Fruit fly (Drosophila melanogaster) whole organism, prepupa: ENCODE data around the gene CG18281.

Source experiments
- CG10631 ChIP-seq: fragments of 200-800 bp; sonication (Bioruptor generic); optimal IDR thresholded peaks from 2 replicates; lab custom pipeline; 2016; ENCODE audit warnings: missing biosample characterization, missing genetic modification characterization
- CG10669 ChIP-seq: fragments of 200-800 bp; sonication (Bioruptor generic); optimal IDR thresholded peaks from 3 replicates; lab custom pipeline; 2018; ENCODE audit warnings: missing biosample characterization, mild to moderate bottlenecking, missing genetic modification characterization, moderate library complexity
- CG11294 ChIP-seq: fragments of 200-800 bp; sonication (Bioruptor generic); IDR thresholded peaks from 2 replicates; pipeline ENCODE4 v1.3.6; 2022; ENCODE audit warnings: missing biosample characterization, missing genetic modification characterization
- CG11762 ChIP-seq: fragments of 200-800 bp; sonication (Bioruptor generic); optimal IDR thresholded peaks from 3 replicates; lab custom pipeline; 2016; ENCODE audit warnings: missing biosample characterization, missing genetic modification characterization; ENCODE audit not compliant: insufficient read depth
- CG11902 ChIP-seq: fragments of 200-800 bp; sonication (Bioruptor generic); optimal IDR thresholded peaks from 3 replicates; lab custom pipeline; 2016; ENCODE audit warnings: missing biosample characterization, missing genetic modification characterization
- CG15336 ChIP-seq: fragments of 200-800 bp; sonication (Bioruptor generic); IDR thresholded peaks from 2 replicates; pipeline ENCODE4 v1.3.6; 2022; ENCODE audit warnings: missing biosample characterization, missing genetic modification characterization
- CG1621 ChIP-seq: fragments of 200-800 bp; sonication (Bioruptor generic); optimal IDR thresholded peaks from 3 replicates; lab custom pipeline; 2018; ENCODE audit warnings: missing biosample characterization, mild to moderate bottlenecking, missing genetic modification characterization
- CG16779 ChIP-seq: fragments of 200-800 bp; sonication (Bioruptor generic); optimal IDR thresholded peaks from 3 replicates; lab custom pipeline; 2017; ENCODE audit warnings: missing biosample characterization, mild to moderate bottlenecking, missing genetic modification characterization
- CG3032 ChIP-seq: fragments of 200-800 bp; optimal IDR thresholded peaks from 2 replicates; lab custom pipeline; 2019; ENCODE audit warnings: missing biosample characterization, mild to moderate bottlenecking, missing genetic modification characterization, moderate library complexity
- CG31627 ChIP-seq: fragments of 200-800 bp; sonication (Bioruptor generic); optimal IDR thresholded peaks from 3 replicates; lab custom pipeline; 2016; ENCODE audit warnings: missing biosample characterization, missing genetic modification characterization
- CG32006 ChIP-seq: fragments of 200-800 bp; sonication (Bioruptor generic); optimal IDR thresholded peaks from 3 replicates; lab custom pipeline; 2017; ENCODE audit warnings: missing biosample characterization, mild to moderate bottlenecking, missing genetic modification characterization
- CG34406 ChIP-seq: fragments of 200-800 bp; sonication (Bioruptor generic); optimal IDR thresholded peaks from 3 replicates; lab custom pipeline; 2016; ENCODE audit warnings: missing biosample characterization, missing genetic modification characterization
- CG6163 ChIP-seq: fragments of 200-800 bp; sonication (Bioruptor generic); IDR thresholded peaks from 3 replicates; pipeline ENCODE4 v1.3.6; 2022; ENCODE audit warnings: missing biosample characterization, missing genetic modification characterization
- CG6792 ChIP-seq: fragments of 200-800 bp; sonication (Bioruptor generic); optimal IDR thresholded peaks from 3 replicates; lab custom pipeline; 2016; ENCODE audit warnings: missing biosample characterization, missing genetic modification characterization
- CG6854 ChIP-seq: fragments of 200-800 bp; sonication (Bioruptor generic); optimal IDR thresholded peaks from 2 replicates; lab custom pipeline; 2017; ENCODE audit warnings: missing biosample characterization, mild to moderate bottlenecking, missing genetic modification characterization
- CG7368 ChIP-seq: fragments of 200-800 bp; sonication (Bioruptor generic); optimal IDR thresholded peaks from 3 replicates; lab custom pipeline; 2016; ENCODE audit warnings: missing biosample characterization, missing genetic modification characterization
- CG8632 ChIP-seq: fragments of 200-800 bp; sonication (Bioruptor generic); optimal IDR thresholded peaks from 3 replicates; lab custom pipeline; 2016; ENCODE audit warnings: missing biosample characterization, missing genetic modification characterization
- CG9139 ChIP-seq: fragments of 200-800 bp; sonication (Bioruptor generic); optimal IDR thresholded peaks from 3 replicates; lab custom pipeline; 2017; ENCODE audit warnings: missing biosample characterization, mild to moderate bottlenecking, missing genetic modification characterization
- Eip75B ChIP-seq: fragments of 200-800 bp; sonication (Bioruptor generic); optimal IDR thresholded peaks from 3 replicates; lab custom pipeline; 2016; ENCODE audit warnings: missing biosample characterization, missing genetic modification characterization
- Eip78C ChIP-seq: fragments of 200-800 bp; sonication (Bioruptor generic); peaks from one replicate; lab custom pipeline; 2016; ENCODE audit warnings: missing biosample characterization, missing genetic modification characterization
- Eip93F ChIP-seq: fragments of 200-800 bp; sonication (Bioruptor generic); optimal IDR thresholded peaks from 2 replicates; lab custom pipeline; 2016; ENCODE audit warnings: missing biosample characterization, mild to moderate bottlenecking, missing genetic modification characterization
- Hr38 ChIP-seq: sonication (Bioruptor generic); optimal IDR thresholded peaks from 2 replicates; lab custom pipeline; 2016; ENCODE audit warnings: missing biosample characterization, missing genetic modification characterization
- Hr39 ChIP-seq: fragments of 200-800 bp; sonication (Bioruptor generic); optimal IDR thresholded peaks from 2 replicates; lab custom pipeline; 2016; ENCODE audit warnings: missing biosample characterization, missing genetic modification characterization
- Lpt ChIP-seq: fragments of 200-800 bp; sonication (Bioruptor generic); optimal IDR thresholded peaks from 3 replicates; lab custom pipeline; 2016; ENCODE audit warnings: missing biosample characterization, missing genetic modification characterization
- Met ChIP-seq: fragments of 200-800 bp; sonication (Bioruptor generic); optimal IDR thresholded peaks from 3 replicates; lab custom pipeline; 2016; ENCODE audit warnings: missing biosample characterization, missing genetic modification characterization
- OdsH ChIP-seq: fragments of 200-800 bp; sonication (Bioruptor generic); optimal IDR thresholded peaks from 3 replicates; lab custom pipeline; 2016; ENCODE audit warnings: missing biosample characterization, missing genetic modification characterization
- Smox ChIP-seq: fragments of 200-800 bp; sonication (Bioruptor generic); optimal IDR thresholded peaks from 3 replicates; lab custom pipeline; 2016; ENCODE audit warnings: missing biosample characterization, missing genetic modification characterization
- Sox14 ChIP-seq: fragments of 200-800 bp; sonication (Bioruptor generic); optimal IDR thresholded peaks from 3 replicates; lab custom pipeline; 2016; ENCODE audit warnings: missing biosample characterization, missing genetic modification characterization
- Sox15 ChIP-seq: fragments of 200-800 bp; sonication (Bioruptor generic); optimal IDR thresholded peaks from 3 replicates; lab custom pipeline; 2016; ENCODE audit warnings: missing biosample characterization, missing genetic modification characterization
- acj6 ChIP-seq: fragments of 200-800 bp; sonication (Bioruptor generic); optimal IDR thresholded peaks from 3 replicates; lab custom pipeline; 2016; ENCODE audit warnings: missing biosample characterization, missing genetic modification characterization
- cyc ChIP-seq: fragments of 200-800 bp; sonication (Bioruptor generic); optimal IDR thresholded peaks from 3 replicates; lab custom pipeline; 2016; ENCODE audit warnings: missing biosample characterization, missing genetic modification characterization
- dac ChIP-seq: fragments of 200-800 bp; sonication (Bioruptor generic); optimal IDR thresholded peaks from 2 replicates; lab custom pipeline; 2017; ENCODE audit warnings: missing biosample characterization, mild to moderate bottlenecking, missing genetic modification characterization
- dsx ChIP-seq: fragments of 200-800 bp; optimal IDR thresholded peaks from 3 replicates; lab custom pipeline; 2019; ENCODE audit warnings: missing biosample characterization, mild to moderate bottlenecking, missing genetic modification characterization, moderate library complexity; ENCODE audit not compliant: poor library complexity, severe bottlenecking
- eg ChIP-seq: fragments of 200-800 bp; sonication (Bioruptor generic); IDR thresholded peaks from 3 replicates; pipeline ENCODE4 v1.3.6; 2022; ENCODE audit warnings: missing biosample characterization, missing genetic modification characterization
- esn ChIP-seq: fragments of 200-800 bp; sonication (Bioruptor generic); optimal IDR thresholded peaks from 2 replicates; lab custom pipeline; 2016; ENCODE audit warnings: missing biosample characterization, mild to moderate bottlenecking, missing genetic modification characterization, moderate library complexity
- fd59A ChIP-seq: fragments of 200-800 bp; sonication (Bioruptor generic); optimal IDR thresholded peaks from 2 replicates; lab custom pipeline; 2017; ENCODE audit warnings: missing biosample characterization, mild to moderate bottlenecking, missing genetic modification characterization, missing genetic modification reagents
- fd85E ChIP-seq: fragments of 200-800 bp; sonication (Bioruptor generic); optimal IDR thresholded peaks from 3 replicates; lab custom pipeline; 2016; ENCODE audit warnings: missing biosample characterization, missing genetic modification characterization
- lz ChIP-seq: fragments of 200-800 bp; sonication (Bioruptor generic); optimal IDR thresholded peaks from 3 replicates; lab custom pipeline; 2016; ENCODE audit warnings: missing biosample characterization, missing genetic modification characterization
- net ChIP-seq: fragments of 200-800 bp; sonication (Bioruptor generic); optimal IDR thresholded peaks from 3 replicates; lab custom pipeline; 2016; ENCODE audit warnings: missing biosample characterization, missing genetic modification characterization
- salr ChIP-seq, 2 experiments: fragments of 200-800 bp; sonication (Bioruptor generic); optimal IDR thresholded peaks; 3 replicates each; lab custom pipeline; 2016 to 2018; ENCODE audit warnings: missing biosample characterization in 2 of 2, missing genetic modification characterization in 2 of 2, mild to moderate bottlenecking in 1 of 2
- spab ChIP-seq: fragments of 200-800 bp; sonication (Bioruptor generic); optimal IDR thresholded peaks from 2 replicates; lab custom pipeline; 2017; ENCODE audit warnings: missing biosample characterization, mild to moderate bottlenecking, missing genetic modification characterization, missing genetic modification reagents
- ss ChIP-seq, 2 experiments: fragments of 200-800 bp; sonication (Bioruptor generic); optimal IDR thresholded peaks; 2 replicates in 1 of 2; 3 replicates in 1 of 2; lab custom pipeline; 2017 to 2018; ENCODE audit warnings: mild to moderate bottlenecking in 2 of 2, missing biosample characterization in 2 of 2, missing genetic modification characterization in 2 of 2, moderate library complexity in 1 of 2
- svp ChIP-seq: fragments of 200-800 bp; sonication (Bioruptor generic); peaks from one replicate; lab custom pipeline; 2016; ENCODE audit warnings: missing biosample characterization, missing genetic modification characterization
- vri ChIP-seq: fragments of 200-800 bp; sonication (Bioruptor generic); optimal IDR thresholded peaks from 3 replicates; lab custom pipeline; 2016; ENCODE audit warnings: missing biosample characterization, mild to moderate bottlenecking, missing genetic modification characterization

The CG18281 gene

dm6 chr3L:20540975-20541951, 41.6 kb downstream of the CG18281 start:
- no peak for TF ChIP-seq CG6163
- TF ChIP-seq Eip78C = peak; percentile 52

- TF ChIP-seq CG6792 (GFP tag; lab: Kevin White, UChicago) (no peak), CG16779 (no peak), Sox14 (GFP tag; lab: Kevin White, UChicago) (no peak), Hr39 (GFP tag; lab: Kevin White, UChicago) (no peak), CG1621 (tag; lab: Kevin White, UChicago) (no peak), esn (no peak), Hr38 (GFP tag; lab: Kevin White, UChicago) (no peak), CG10631 (GFP tag; lab: Kevin White, UChicago) (no peak), fd59A (no peak), CG7368 (GFP tag; lab: Kevin White, UChicago) (no peak), CG11902 (GFP tag; lab: Kevin White, UChicago) (no peak), CG31627 (GFP tag; lab: Kevin White, UChicago) (no peak), salr (GFP tag; optimal IDR thresholded peaks at IDR 0.05; lab: Kevin White, UChicago) (no peak), dac (GFP tag; lab: Kevin White, UChicago) (no peak), cyc (no peak), OdsH (no peak), CG32006 (GFP tag; lab: Kevin White, UChicago) (no peak), dsx (no peak), Sox15 (GFP tag; lab: Kevin White, UChicago) (no peak), Smox (GFP tag; lab: Kevin White, UChicago) (no peak)
Measured at dm6 chr3L:20548201-20548854, 48.7 kb downstream of the CG18281 start.

- no peak for TF ChIP-seq Sox15 (GFP tag; lab: Kevin White, UChicago)
- no peak for TF ChIP-seq Eip93F (GFP tag; lab: Kevin White, UChicago)
- peak; percentile 63 for TF ChIP-seq CG10631 (GFP tag; lab: Kevin White, UChicago)
- peak; percentile 52 for TF ChIP-seq lz (GFP tag; lab: Kevin White, UChicago)
- peak; percentile 70 for TF ChIP-seq CG1621 (tag; lab: Kevin White, UChicago)
- TF ChIP-seq net (GFP tag; lab: Kevin White, UChicago) = peak; percentile 54
- TF ChIP-seq spab = peak; percentile 64
- TF ChIP-seq CG9139 = peak; percentile 32
- TF ChIP-seq Lpt = no peak
- peak; percentile 68 for TF ChIP-seq CG31627 (GFP tag; lab: Kevin White, UChicago)
- TF ChIP-seq CG34406 (GFP tag; lab: Kevin White, UChicago) = peak; percentile 43
- peak; percentile 78 for TF ChIP-seq esn
- TF ChIP-seq Eip75B = peak; percentile 67
- peak; percentile 85 for TF ChIP-seq svp (GFP tag; lab: Kevin White, UChicago)
- peak; percentile 73 for TF ChIP-seq CG3032 (tag; lab: Kevin White, UChicago)
- TF ChIP-seq vri (GFP tag; lab: Kevin White, UChicago) = peak; percentile 55
- peak; percentile 25 for TF ChIP-seq CG32006 (GFP tag; lab: Kevin White, UChicago)
- peak; percentile 42 for TF ChIP-seq CG7368 (GFP tag; lab: Kevin White, UChicago)
- TF ChIP-seq CG11294 (GFP tag; lab: Robert Waterston, UW) = no peak
- peak; percentile 60 for TF ChIP-seq acj6 (GFP tag; lab: Kevin White, UChicago)
- TF ChIP-seq eg (GFP tag; lab: Robert Waterston, UW) = no peak
- peak; percentile 52 for TF ChIP-seq OdsH
- TF ChIP-seq CG6792 (GFP tag; lab: Kevin White, UChicago) = peak; percentile 64
- peak; percentile 74 for TF ChIP-seq Smox (GFP tag; lab: Kevin White, UChicago)
- no peak for TF ChIP-seq CG6854 (GFP tag; lab: Kevin White, UChicago)
- peak; percentile 64 for TF ChIP-seq Sox14 (GFP tag; lab: Kevin White, UChicago)
- TF ChIP-seq fd85E (GFP tag; lab: Kevin White, UChicago) = no peak
- peak; percentile 76 for TF ChIP-seq Met (GFP tag; lab: Kevin White, UChicago)
- peak; percentile 17 for TF ChIP-seq CG8632 (GFP tag; lab: Kevin White, UChicago)
- peak; percentile 76 for TF ChIP-seq CG10669 (GFP tag; lab: Kevin White, UChicago)
- 0 out of 2 replicates have a peak, but pooled peaks have one; percentile 33 for TF ChIP-seq CG15336 (GFP tag; lab: Robert Waterston, UW)
- peak; percentile 57 to 71 for TF ChIP-seq ss (GFP tag; optimal IDR thresholded peaks at IDR 0.05; lab: Kevin White, UChicago)
- TF ChIP-seq Hr38 (GFP tag; lab: Kevin White, UChicago) = no peak
- peak; percentile 9 for TF ChIP-seq CG11762 (GFP tag; lab: Kevin White, UChicago)
Measured at dm6 chr3L:20549358-20549757, 49.7 kb downstream of the CG18281 start.
